Worm (Caenorhabditis elegans): ENCODE measurements around the gene ZK1320.13.

DNA sequence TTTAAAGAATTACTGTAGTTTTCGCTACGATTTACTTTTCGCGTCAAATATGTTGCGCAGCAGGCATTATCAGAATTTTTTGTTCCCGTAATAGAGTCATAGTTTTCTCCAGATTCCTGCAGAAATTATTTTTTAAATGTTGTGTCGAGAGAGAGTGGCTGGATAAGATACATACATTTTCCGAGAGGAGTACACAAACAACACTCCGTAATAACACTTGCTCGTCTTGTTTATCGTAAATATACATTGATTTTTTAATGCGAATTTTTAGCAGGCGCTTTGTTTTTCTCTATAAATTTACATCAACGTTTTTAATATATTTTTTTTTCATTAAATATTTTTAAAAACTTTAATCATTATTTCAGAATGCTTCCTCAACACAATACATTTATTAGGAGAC lies 11.6 kb upstream of the ZK1320.13 start, which contains the start of gene taf-8:
- TF ChIP-seq nhr-80 (tag; optimal IDR thresholded peaks at IDR 0.05) (no peak), unc-130 (GFP tag; optimal IDR thresholded peaks at IDR 0.05) (no peak), hrde-1 (tag; optimal IDR thresholded peaks at IDR 0.05; ENCODE audit: borderline replicate concordance) (no peak), aptf-2 (GFP tag; conservative IDR thresholded peaks at IDR 0.05) (no peak), rpc-1 (optimal IDR thresholded peaks at IDR 0.05) (no peak), rpc-1 (tag; optimal IDR thresholded peaks at IDR 0.05) (no peak), D2030.7 (GFP tag; IDR thresholded peaks at IDR 0.05) (no peak), fkh-3 (tag; optimal IDR thresholded peaks at IDR 0.05) (no peak), akir-1 (GFP tag; optimal IDR thresholded peaks at IDR 0.05) (no peak), madf-10 (tag; optimal IDR thresholded peaks at IDR 0.05) (no peak), lin-40 (tag; optimal IDR thresholded peaks at IDR 0.05) (no peak), nfya-1 (tag; optimal IDR thresholded peaks at IDR 0.05; ENCODE audit: borderline replicate concordance, insufficient read depth) (no peak), ztf-22 (GFP tag; optimal IDR thresholded peaks at IDR 0.05) (no peak), chd-7 (tag; optimal IDR thresholded peaks at IDR 0.05) (no peak)
